Fruit fly (Drosophila melanogaster) whole organism, embryonic: ENCODE data around the gene swa.

Experiments used
- B-H2 ChIP-seq: fragments of 200-800 bp; sonication (Bioruptor generic); optimal IDR thresholded peaks from 2 replicates; lab custom pipeline; 2018; ENCODE audit warnings: missing biosample characterization, mild to moderate bottlenecking, missing genetic modification characterization
- CG1024 ChIP-seq: fragments of 200-800 bp; sonication (Bioruptor generic); IDR thresholded peaks from 2 replicates; pipeline ENCODE4 v1.3.6; 2022; ENCODE audit warnings: missing biosample characterization, missing genetic modification characterization
- CG11093 ChIP-seq: fragments of 200-800 bp; sonication (Bioruptor generic); IDR thresholded peaks from 3 replicates; pipeline ENCODE4 v1.3.6; 2022; ENCODE audit warnings: missing biosample characterization, missing genetic modification characterization
- CG13424 ChIP-seq: fragments of 200-800 bp; sonication (Bioruptor generic); optimal IDR thresholded peaks from 2 replicates; lab custom pipeline; 2019; ENCODE audit warnings: missing biosample characterization, mild to moderate bottlenecking, missing genetic modification characterization, moderate library complexity
- CG14050 ChIP-seq: fragments of 200-800 bp; sonication (Bioruptor generic); IDR thresholded peaks from 3 replicates; pipeline ENCODE4 v1.3.6; 2022; ENCODE audit warnings: missing biosample characterization, missing genetic modification characterization
- CG18764 ChIP-seq: fragments of 200-800 bp; sonication (Bioruptor generic); optimal IDR thresholded peaks from 3 replicates; lab custom pipeline; 2016; ENCODE audit warnings: missing biosample characterization, missing genetic modification characterization
- CG2202 ChIP-seq: fragments of 200-800 bp; sonication (Bioruptor generic); optimal IDR thresholded peaks from 2 replicates; lab custom pipeline; 2018; ENCODE audit warnings: missing biosample characterization, mild to moderate bottlenecking, missing genetic modification characterization
- CG3163 ChIP-seq: fragments of 200-800 bp; sonication (Bioruptor generic); optimal IDR thresholded peaks from 3 replicates; lab custom pipeline; 2016; ENCODE audit warnings: missing biosample characterization, missing genetic modification characterization
- CG34422 ChIP-seq: fragments of 200-800 bp; sonication (Bioruptor generic); IDR thresholded peaks from 3 replicates; pipeline ENCODE4 v1.3.6; 2022; ENCODE audit warnings: missing biosample characterization, missing genetic modification characterization
- CG6689 ChIP-seq: fragments of 200-800 bp; sonication (Bioruptor generic); IDR thresholded peaks from 2 replicates; pipeline ENCODE4 v1.3.6; 2022; ENCODE audit warnings: missing biosample characterization, missing genetic modification characterization
- CG7556 ChIP-seq: fragments of 200-800 bp; sonication (Bioruptor generic); optimal IDR thresholded peaks from 2 replicates; lab custom pipeline; 2017; ENCODE audit warnings: missing biosample characterization, mild to moderate bottlenecking, missing genetic modification characterization
- CG7987 ChIP-seq: fragments of 200-800 bp; sonication (Bioruptor generic); optimal IDR thresholded peaks from 2 replicates; lab custom pipeline; 2018; ENCODE audit warnings: missing biosample characterization, mild to moderate bottlenecking, missing genetic modification characterization, moderate library complexity
- CG8924 ChIP-seq: fragments of 200-800 bp; optimal IDR thresholded peaks from 3 replicates; lab custom pipeline; 2019; ENCODE audit warnings: missing biosample characterization, mild to moderate bottlenecking, missing genetic modification characterization, moderate library complexity
- Camta ChIP-seq: fragments of 200-800 bp; sonication (Bioruptor generic); optimal IDR thresholded peaks from 2 replicates; lab custom pipeline; 2016; ENCODE audit warnings: missing biosample characterization, missing genetic modification characterization
- Fer1 ChIP-seq: fragments of 200-800 bp; sonication (Bioruptor generic); optimal IDR thresholded peaks from 2 replicates; lab custom pipeline; 2017; ENCODE audit warnings: missing biosample characterization, mild to moderate bottlenecking, missing genetic modification characterization
- Hmx ChIP-seq: fragments of 200-800 bp; sonication (Bioruptor generic); optimal IDR thresholded peaks from 2 replicates; lab custom pipeline; 2016; ENCODE audit warnings: missing biosample characterization, missing genetic modification characterization
- Hr51 ChIP-seq, 2 experiments: fragments of 200-800 bp; sonication (Bioruptor generic); optimal IDR thresholded peaks; 2 replicates in 1 of 2; 3 replicates in 1 of 2; lab custom pipeline; 2016 to 2018; ENCODE audit warnings: missing biosample characterization in 2 of 2, missing genetic modification characterization in 2 of 2, mild to moderate bottlenecking in 1 of 2, moderate library complexity in 1 of 2
- Hsf ChIP-seq: fragments of 200-800 bp; sonication (Bioruptor generic); optimal IDR thresholded peaks from 3 replicates; lab custom pipeline; 2016; ENCODE audit warnings: missing biosample characterization, missing genetic modification characterization
- Lim3 ChIP-seq: fragments of 200-800 bp; sonication (Bioruptor generic); IDR thresholded peaks from 2 replicates; pipeline ENCODE4 v1.3.6; 2022; ENCODE audit warnings: missing biosample characterization, missing genetic modification characterization
- Lpt ChIP-seq: fragments of >200 bp; optimal IDR thresholded peaks from 2 replicates; lab custom pipeline; 2018; ENCODE audit warnings: missing biosample characterization, missing genetic modification characterization
- MBD-R2 ChIP-seq: fragments of 200-800 bp; sonication (Bioruptor generic); IDR thresholded peaks from 2 replicates; pipeline ENCODE4 v1.3.6; 2022; ENCODE audit warnings: missing biosample characterization, missing genetic modification characterization
- NfI ChIP-seq: fragments of 200-800 bp; sonication (Bioruptor generic); optimal IDR thresholded peaks from 3 replicates; lab custom pipeline; 2018; ENCODE audit warnings: missing biosample characterization, mild to moderate bottlenecking, missing genetic modification characterization, moderate library complexity
- Pdp1 ChIP-seq, 2 experiments: fragments of 200-800 bp; sonication (Bioruptor generic); optimal IDR thresholded peaks; 3 replicates each; lab custom pipeline; 2016; ENCODE audit warnings: missing biosample characterization in 2 of 2, missing genetic modification characterization in 2 of 2, mild to moderate bottlenecking in 1 of 2, moderate library complexity in 1 of 2
- Rfx ChIP-seq: fragments of 200-800 bp; sonication (Bioruptor generic); IDR thresholded peaks from 2 replicates; pipeline ENCODE4 v1.3.6; 2022; ENCODE audit warnings: missing biosample characterization, missing genetic modification characterization
- Ssrp ChIP-seq: fragments of 200-800 bp; sonication (Bioruptor generic); optimal IDR thresholded peaks from 2 replicates; lab custom pipeline; 2018; ENCODE audit warnings: missing biosample characterization, mild to moderate bottlenecking, missing genetic modification characterization, moderate library complexity
- Trl ChIP-seq, 3 experiments: fragments of >200 bp in 2 of 3; fragments of 200-800 bp in 1 of 3; sonication (Bioruptor generic) in 1 of 3; optimal IDR thresholded peaks; 2 replicates in 1 of 3; 3 replicates in 2 of 3; lab custom pipeline; 2016 to 2017; ENCODE audit warnings: missing biosample characterization in 1 of 3, missing genetic modification characterization in 1 of 3
- bcd ChIP-seq: fragments of 200-800 bp; sonication (Bioruptor generic); optimal IDR thresholded peaks from 2 replicates; lab custom pipeline; 2017; ENCODE audit warnings: missing biosample characterization, mild to moderate bottlenecking, missing genetic modification characterization
- cato ChIP-seq: fragments of 200-800 bp; sonication (Bioruptor generic); optimal IDR thresholded peaks from 2 replicates; lab custom pipeline; 2016; ENCODE audit warnings: missing biosample characterization, missing genetic modification characterization, borderline replicate concordance
- chn ChIP-seq: fragments of 200-800 bp; sonication (Bioruptor generic); optimal IDR thresholded peaks from 2 replicates; lab custom pipeline; 2016; ENCODE audit warnings: missing biosample characterization, missing genetic modification characterization
- dmrt11E ChIP-seq: fragments of 200-800 bp; sonication (Bioruptor generic); optimal IDR thresholded peaks from 3 replicates; lab custom pipeline; 2018; ENCODE audit warnings: missing biosample characterization, mild to moderate bottlenecking, missing genetic modification characterization, moderate library complexity
- dpn ChIP-seq, 2 experiments: fragments of 200-800 bp; sonication (Bioruptor generic); optimal IDR thresholded peaks; 3 replicates each; lab custom pipeline; 2016; ENCODE audit warnings: missing biosample characterization in 2 of 2, missing genetic modification characterization in 2 of 2
- eyg ChIP-seq: fragments of 200-800 bp; sonication (Bioruptor generic); optimal IDR thresholded peaks from 3 replicates; lab custom pipeline; 2016; ENCODE audit warnings: missing biosample characterization, missing genetic modification characterization
- fd102C ChIP-seq: fragments of 200-800 bp; sonication (Bioruptor generic); optimal IDR thresholded peaks from 2 replicates; lab custom pipeline; 2018; ENCODE audit warnings: missing biosample characterization, mild to moderate bottlenecking, missing genetic modification characterization, moderate library complexity
- fd64A ChIP-seq: fragments of 200-800 bp; sonication (Bioruptor generic); optimal IDR thresholded peaks from 3 replicates; lab custom pipeline; 2018; ENCODE audit warnings: missing biosample characterization, mild to moderate bottlenecking, missing genetic modification characterization
- fru ChIP-seq: fragments of >200 bp; optimal IDR thresholded peaks from 2 replicates; lab custom pipeline; 2017
- grau ChIP-seq: fragments of 200-800 bp; optimal IDR thresholded peaks from 3 replicates; lab custom pipeline; 2019; ENCODE audit warnings: missing biosample characterization, mild to moderate bottlenecking, missing genetic modification characterization, moderate library complexity
- gt ChIP-seq: fragments of 200-800 bp; sonication (Bioruptor generic); IDR thresholded peaks from 2 replicates; pipeline ENCODE4 v1.3.6; 2022; ENCODE audit warnings: missing biosample characterization, missing genetic modification characterization
- lmd ChIP-seq: fragments of 200-800 bp; sonication (Bioruptor generic); IDR thresholded peaks from 2 replicates; pipeline ENCODE4 v1.3.6; 2022; ENCODE audit warnings: missing biosample characterization, missing genetic modification characterization
- org-1 ChIP-seq: fragments of 200-800 bp; sonication (Bioruptor generic); optimal IDR thresholded peaks from 2 replicates; lab custom pipeline; 2017; ENCODE audit warnings: missing biosample characterization, missing genetic modification characterization
- otp ChIP-seq: fragments of 200-800 bp; sonication (Bioruptor generic); IDR thresholded peaks from 3 replicates; pipeline ENCODE4, ENCODE4 v1.3.6; 2022; ENCODE audit warnings: missing biosample characterization, missing genetic modification characterization
- repo ChIP-seq: fragments of 200-800 bp; sonication (Bioruptor generic); optimal IDR thresholded peaks from 2 replicates; lab custom pipeline; 2016; ENCODE audit warnings: missing biosample characterization, missing genetic modification characterization
- seq ChIP-seq: fragments of 200-800 bp; sonication (Bioruptor generic); IDR thresholded peaks from 2 replicates; pipeline ENCODE4 v1.3.6; 2022; ENCODE audit warnings: missing biosample characterization, missing genetic modification characterization
- sr ChIP-seq: fragments of 200-800 bp; sonication (Bioruptor generic); IDR thresholded peaks from 3 replicates; pipeline ENCODE4 v1.3.6; 2022; ENCODE audit warnings: missing biosample characterization, missing genetic modification characterization
- tap ChIP-seq: fragments of 200-800 bp; optimal IDR thresholded peaks from 3 replicates; lab custom pipeline; 2019; ENCODE audit warnings: missing biosample characterization, mild to moderate bottlenecking, missing genetic modification characterization, moderate library complexity
- tio ChIP-seq: fragments of 200-800 bp; sonication (Bioruptor generic); optimal IDR thresholded peaks from 2 replicates; lab custom pipeline; 2017; ENCODE audit warnings: missing biosample characterization, missing genetic modification characterization, inconsistent platforms
- tup ChIP-seq: fragments of 200-800 bp; sonication (Bioruptor generic); optimal IDR thresholded peaks from 2 replicates; lab custom pipeline; 2016; ENCODE audit warnings: missing biosample characterization, mild to moderate bottlenecking, missing genetic modification characterization, moderate library complexity
- vvl ChIP-seq: fragments of 200-800 bp; sonication (Bioruptor generic); IDR thresholded peaks from 2 replicates; pipeline ENCODE4 v1.3.6; 2022; ENCODE audit warnings: missing biosample characterization, missing genetic modification characterization

The swa gene

DNA sequence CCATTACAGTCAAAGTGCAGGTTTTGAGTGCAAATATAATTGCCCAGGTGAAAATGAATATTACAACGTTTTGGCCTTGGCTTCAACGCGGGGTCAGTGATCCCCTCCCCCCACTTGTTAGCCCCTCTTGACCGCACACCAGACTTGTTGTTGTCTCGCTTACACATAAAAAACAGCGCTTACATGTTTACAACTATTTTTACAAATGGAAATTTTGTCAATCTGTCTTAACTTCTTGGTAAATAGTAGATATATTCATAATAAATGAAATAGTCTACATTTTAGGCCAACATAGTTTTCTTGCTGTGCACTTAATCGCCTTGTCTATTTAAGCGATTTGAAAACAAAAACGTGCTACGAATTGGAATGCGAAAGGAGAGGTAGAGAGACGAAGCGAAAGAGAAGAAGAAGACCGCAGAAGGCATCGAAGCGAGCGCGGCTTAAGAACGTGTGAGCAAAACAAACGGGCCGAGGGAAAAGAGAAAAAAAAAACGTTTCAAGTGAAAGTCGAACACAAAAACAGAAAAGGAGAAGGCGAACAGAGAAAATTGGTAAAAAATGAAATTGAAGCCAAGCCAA lies 25.4 kb downstream of the swa start (continued):
- TF ChIP-seq Hr51 (GFP tag; optimal IDR thresholded peaks at IDR 0.05; lab: Kevin White, UChicago), result peak in 1 of 2 experiments; percentile 53
- peak; percentile 12 for TF ChIP-seq CG18764 (GFP tag; lab: Kevin White, UChicago)
- peak; percentile 22 for TF ChIP-seq chn (GFP tag; lab: Kevin White, UChicago)
- TF ChIP-seq repo, result no peak
- no peak for TF ChIP-seq cato (GFP tag; lab: Kevin White, UChicago)
- TF ChIP-seq CG13424 (tag; lab: Kevin White, UChicago), result peak; percentile 65
- no peak for TF ChIP-seq fd102C (GFP tag; lab: Kevin White, UChicago)
- TF ChIP-seq fd64A (GFP tag; lab: Kevin White, UChicago), result peak; percentile 27
- TF ChIP-seq tup, result no peak
- no peak for TF ChIP-seq CG7987 (GFP tag; lab: Kevin White, UChicago)
- 0 out of 2 replicates have a peak, but pooled peaks have one; percentile 28 for TF ChIP-seq seq (GFP tag; lab: Robert Waterston, UW)
- peak; percentile 24 for TF ChIP-seq org-1
- no peak for TF ChIP-seq eyg (GFP tag; lab: Kevin White, UChicago)
- TF ChIP-seq dpn (GFP tag; optimal IDR thresholded peaks at IDR 0.05; lab: Kevin White, UChicago), result peak; percentile 19 to 43
- peak; percentile 30; the same call in 1 of the 3 replicates for TF ChIP-seq otp
- peak; percentile 5 for TF ChIP-seq tio
- TF ChIP-seq Trl (optimal IDR thresholded peaks at IDR 0.05; lab: Kevin White, UChicago), result peak; percentile 20 to 21
- TF ChIP-seq Trl (GFP tag; optimal IDR thresholded peaks at IDR 0.05; lab: Kevin White, UChicago), result peak; percentile 11
- peak; percentile 42 for TF ChIP-seq NfI
- peak; percentile 42 for TF ChIP-seq bcd (GFP tag; lab: Kevin White, UChicago)
- peak; percentile 37 for TF ChIP-seq Camta (GFP tag; lab: Kevin White, UChicago)
- peak; percentile 53 for TF ChIP-seq tap (tag; lab: Kevin White, UChicago)
- TF ChIP-seq CG3163 (GFP tag; lab: Kevin White, UChicago), result no peak
- TF ChIP-seq sr, result no peak
- TF ChIP-seq Hsf, result peak; percentile 41
- peak; percentile 46 for TF ChIP-seq Ssrp (tag; lab: Kevin White, UChicago)
- TF ChIP-seq Pdp1 (GFP tag; optimal IDR thresholded peaks at IDR 0.05; lab: Kevin White, UChicago), result peak; percentile 25 to 51
- TF ChIP-seq CG8924 (tag; lab: Kevin White, UChicago), result peak; percentile 46
- TF ChIP-seq Fer1, result peak; percentile 29
- TF ChIP-seq Hmx (GFP tag; lab: Kevin White, UChicago), result peak; percentile 20
- peak; percentile 81 for TF ChIP-seq vvl (GFP tag; lab: Robert Waterston, UW)
- peak; percentile 61; the same call in 1 of the 2 replicates for TF ChIP-seq lmd (GFP tag; lab: Robert Waterston, UW)
- TF ChIP-seq CG6689 (GFP tag; lab: Robert Waterston, UW), result peak; percentile 71
- peak; percentile 45; the same call in 1 of the 3 replicates for TF ChIP-seq CG14050 (GFP tag; lab: Robert Waterston, UW)
- peak; percentile 10; the same call in 1 of the 2 replicates for TF ChIP-seq gt (GFP tag; lab: Robert Waterston, UW)
- peak; percentile 63 for TF ChIP-seq grau (tag; lab: Kevin White, UChicago)
- no peak for TF ChIP-seq CG2202 (tag; lab: Kevin White, UChicago)
- TF ChIP-seq CG11093 (GFP tag; lab: Robert Waterston, UW), result no peak
- 0 out of 2 replicates have a peak, but pooled peaks have one; percentile 8 for TF ChIP-seq MBD-R2 (GFP tag; lab: Robert Waterston, UW)
- TF ChIP-seq Lim3 (GFP tag; lab: Robert Waterston, UW), result no peak
- TF ChIP-seq Rfx (GFP tag; lab: Robert Waterston, UW), result peak; percentile 70
- 0 out of 2 replicates have a peak, but pooled peaks have one; percentile 11 for TF ChIP-seq CG1024 (GFP tag; lab: Robert Waterston, UW)
- TF ChIP-seq dmrt11E, result no peak
- TF ChIP-seq CG7556 (GFP tag; lab: Kevin White, UChicago), result no peak
- TF ChIP-seq B-H2 (GFP tag; lab: Kevin White, UChicago), result no peak
- TF ChIP-seq fru (lab: Kevin White, UChicago), result no peak
- no peak for TF ChIP-seq Lpt (GFP tag; lab: Kevin White, UChicago)
- peak; percentile 64; the same call in 2 of the 3 replicates for TF ChIP-seq CG34422 (GFP tag; lab: Robert Waterston, UW)
- TF ChIP-seq, all 482 proteins: peak for 227
